Fruit fly (Drosophila melanogaster) whole organism, adult: ENCODE measurements around the gene sov.

ENCODE experiments used
- CG11617 ChIP-seq: fragments of 200-800 bp; sonication (Bioruptor generic); optimal IDR thresholded peaks from 2 replicates; lab custom pipeline; 2017; ENCODE audit warnings: mild to moderate bottlenecking, missing biosample characterization, missing genetic modification reagents, missing genetic modification characterization
- CG12768 ChIP-seq: fragments of 200-800 bp; sonication (Bioruptor generic); optimal IDR thresholded peaks from 2 replicates; lab custom pipeline; 2017; ENCODE audit warnings: missing biosample characterization, missing genetic modification characterization, mild to moderate bottlenecking, moderate library complexity, missing genetic modification reagents
- CG14711 ChIP-seq: fragments of 200-800 bp; sonication (Bioruptor generic); optimal IDR thresholded peaks from 2 replicates; lab custom pipeline; 2018; ENCODE audit warnings: missing biosample characterization, mild to moderate bottlenecking, missing genetic modification characterization, moderate library complexity
- CG1620 ChIP-seq: fragments of 200-800 bp; sonication (Bioruptor generic); optimal IDR thresholded peaks from 2 replicates; lab custom pipeline; 2016; ENCODE audit warnings: missing biosample characterization, missing genetic modification characterization
- CG33017 ChIP-seq: fragments of 200-800 bp; sonication (Bioruptor generic); optimal IDR thresholded peaks from 2 replicates; lab custom pipeline; 2018; ENCODE audit warnings: missing biosample characterization, mild to moderate bottlenecking, missing genetic modification characterization, moderate library complexity
- CG5204 ChIP-seq: fragments of 200-800 bp; sonication (Bioruptor generic); optimal IDR thresholded peaks from 2 replicates; lab custom pipeline; 2016; ENCODE audit warnings: missing biosample characterization, missing genetic modification characterization
- CG7045 ChIP-seq: fragments of 200-800 bp; sonication (Bioruptor generic); optimal IDR thresholded peaks from 2 replicates; lab custom pipeline; 2017; ENCODE audit warnings: missing biosample characterization, mild to moderate bottlenecking, missing genetic modification characterization
- CG7101 ChIP-seq: fragments of 200-800 bp; sonication (Bioruptor generic); optimal IDR thresholded peaks from 2 replicates; lab custom pipeline; 2018; ENCODE audit warnings: missing biosample characterization, mild to moderate bottlenecking, missing genetic modification characterization, moderate library complexity
- Clk ChIP-seq: fragments of 200-800 bp; sonication (Bioruptor generic); optimal IDR thresholded peaks from 2 replicates; lab custom pipeline; 2017; ENCODE audit warnings: missing biosample characterization, missing genetic modification characterization
- Crg-1 ChIP-seq: fragments of 200-800 bp; sonication (Bioruptor generic); optimal IDR thresholded peaks from 2 replicates; lab custom pipeline; 2016; ENCODE audit warnings: missing biosample characterization, missing genetic modification characterization
- Hr96 ChIP-seq: fragments of 200-800 bp; sonication (Bioruptor generic); optimal IDR thresholded peaks from 2 replicates; lab custom pipeline; 2016; ENCODE audit warnings: missing biosample characterization, missing genetic modification characterization
- Mnt ChIP-seq: fragments of 200-800 bp; sonication (Bioruptor generic); optimal IDR thresholded peaks from 2 replicates; lab custom pipeline; 2016; ENCODE audit warnings: missing biosample characterization, mild to moderate bottlenecking, missing genetic modification characterization
- bab1 ChIP-seq: fragments of 200-800 bp; sonication (Bioruptor generic); optimal IDR thresholded peaks from 3 replicates; lab custom pipeline; 2019; ENCODE audit warnings: missing biosample characterization, mild to moderate bottlenecking, missing genetic modification characterization, moderate library complexity
- cic ChIP-seq: fragments of 200-800 bp; sonication (Bioruptor generic); optimal IDR thresholded peaks from 2 replicates; lab custom pipeline; 2017; ENCODE audit warnings: missing biosample characterization, mild to moderate bottlenecking, missing genetic modification characterization, moderate library complexity
- cnc ChIP-seq, 2 experiments: fragments of >200 bp; optimal IDR thresholded peaks; 2 replicates each; lab custom pipeline; 2017
- kay ChIP-seq: fragments of 200-800 bp; sonication (Bioruptor generic); peaks from one replicate; lab custom pipeline; 2016; ENCODE audit warnings: missing biosample characterization, missing genetic modification characterization, borderline replicate concordance
- ovo ChIP-seq: fragments of 200-800 bp; sonication (Bioruptor generic); optimal IDR thresholded peaks from 2 replicates; lab custom pipeline; 2016; ENCODE audit warnings: missing biosample characterization, missing genetic modification characterization
- pad ChIP-seq: fragments of 200-800 bp; sonication (Bioruptor generic); optimal IDR thresholded peaks from 3 replicates; lab custom pipeline; 2017; ENCODE audit warnings: missing biosample characterization, missing genetic modification characterization, mild to moderate bottlenecking, moderate library complexity, missing genetic modification reagents
- tj ChIP-seq: fragments of 200-800 bp; sonication (Bioruptor generic); optimal IDR thresholded peaks from 3 replicates; lab custom pipeline; 2017; ENCODE audit warnings: missing biosample characterization, mild to moderate bottlenecking, missing genetic modification characterization, moderate library complexity
- toe ChIP-seq: fragments of 200-800 bp; sonication (Bioruptor generic); optimal IDR thresholded peaks from 2 replicates; lab custom pipeline; 2016; ENCODE audit warnings: missing biosample characterization, missing genetic modification characterization

sov gene

DNA sequence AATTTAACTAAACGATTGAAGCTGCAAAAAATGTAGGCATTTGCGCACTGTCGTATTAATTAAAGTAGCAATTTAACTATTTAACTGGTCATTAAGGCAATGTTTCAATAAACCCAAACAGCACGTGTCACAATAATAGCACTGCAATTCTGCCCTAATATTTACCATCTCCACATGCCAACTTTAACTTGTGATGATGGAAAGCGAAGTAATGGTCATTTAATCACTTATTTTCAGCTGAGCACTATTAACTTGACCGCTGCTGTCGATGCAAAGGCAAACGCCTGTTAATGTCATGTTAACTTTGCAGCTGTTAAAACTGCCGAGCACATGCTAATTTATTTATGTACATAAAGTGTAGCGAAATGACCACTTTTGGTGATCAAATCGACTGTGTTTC, 38.1 kb downstream of the sov start:
- TF ChIP-seq CG14711, result peak; percentile 68
- peak; percentile 68 for TF ChIP-seq CG33017
- peak; percentile 50 for TF ChIP-seq CG7045
- peak; percentile 71 for TF ChIP-seq CG7101
- peak; percentile 68 for TF ChIP-seq bab1
- no peak for TF ChIP-seq CG1620
- TF ChIP-seq Clk (GFP tag; lab: Kevin White, UChicago), result no peak

DNA sequence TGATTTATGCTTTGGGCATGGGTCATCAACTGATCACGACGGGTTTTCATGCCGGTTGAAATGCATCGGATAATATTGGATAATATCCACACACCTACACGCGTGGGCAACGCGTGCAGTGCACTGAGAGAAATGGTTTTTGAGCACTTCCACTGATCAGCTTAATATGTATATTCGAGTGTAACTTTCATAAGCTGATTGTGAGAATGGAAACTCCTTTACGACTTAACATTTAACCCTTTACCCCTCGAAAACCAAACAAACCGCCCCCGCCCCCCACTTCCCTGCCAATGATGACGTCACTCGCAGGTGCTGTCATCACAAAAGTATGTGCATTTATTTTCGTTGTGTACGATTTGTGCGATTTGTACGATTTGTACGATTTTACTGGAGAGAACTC, 38.7 kb downstream of the sov start:
- TF ChIP-seq ovo (GFP tag; lab: Kevin White, UChicago) (no peak), CG33017 (no peak), CG5204 (GFP tag; lab: Kevin White, UChicago) (no peak), Crg-1 (GFP tag; lab: Kevin White, UChicago) (no peak)

DNA sequence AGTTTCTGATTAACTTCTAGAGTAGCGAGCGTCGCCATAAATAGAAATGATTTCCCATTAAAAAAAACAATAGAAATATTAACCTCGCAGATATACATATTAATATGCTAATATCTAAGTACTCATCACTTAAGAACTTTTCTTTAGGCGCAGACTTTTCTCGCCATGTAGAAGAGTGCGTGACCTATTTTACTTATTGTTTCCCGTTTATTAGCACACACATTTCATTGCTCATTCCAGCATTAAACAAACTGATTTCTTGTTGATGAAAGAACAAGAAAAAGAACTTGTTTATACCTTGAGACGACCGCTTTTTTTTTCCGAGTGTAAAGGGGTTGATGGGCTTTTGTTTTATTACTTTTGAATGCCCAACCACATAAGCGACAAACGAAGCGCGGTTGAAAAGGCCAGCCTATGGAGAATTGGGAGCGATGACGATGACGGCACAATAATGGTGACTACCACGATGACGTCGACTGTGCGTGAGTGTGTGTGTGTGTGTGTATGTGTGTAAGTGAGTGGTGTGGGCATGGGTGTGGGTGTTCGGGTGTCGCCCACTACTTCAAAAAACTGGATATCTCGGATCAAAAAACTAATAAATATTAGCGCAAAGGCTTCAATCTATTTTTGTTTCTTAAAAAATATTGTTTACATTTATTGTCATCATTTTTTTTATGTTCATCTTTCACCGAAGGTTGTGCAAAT, 40.0 kb downstream of the sov start:
- TF ChIP-seq Clk (GFP tag; lab: Kevin White, UChicago) (no peak), bab1 (peak; percentile 12)

DNA sequence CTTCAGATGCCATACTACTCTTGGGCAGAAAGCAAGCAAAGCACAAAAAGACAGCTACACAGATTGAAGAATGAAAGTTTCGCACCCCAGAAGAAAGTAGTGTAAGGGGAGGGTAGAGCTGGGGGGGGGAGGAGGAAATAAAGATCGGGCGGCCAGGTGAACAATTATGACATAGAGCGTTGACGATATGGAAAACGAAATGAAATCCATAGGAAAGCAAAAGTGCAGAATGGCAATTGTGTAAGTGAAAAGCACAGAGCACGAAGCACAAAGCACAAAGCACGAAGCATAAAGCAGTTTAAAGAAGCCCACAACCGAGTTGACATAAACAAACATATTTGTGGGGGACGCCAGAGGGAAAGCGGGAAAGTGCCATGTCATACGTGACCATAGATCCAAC, 40.9 kb downstream of the sov start:
- TF ChIP-seq pad (GFP tag; lab: Kevin White, UChicago) (no peak), ovo (GFP tag; lab: Kevin White, UChicago) (no peak), Mnt (no peak), CG14711 (no peak), toe (GFP tag; lab: Kevin White, UChicago) (no peak), CG7045 (no peak), CG5204 (GFP tag; lab: Kevin White, UChicago) (no peak), Clk (GFP tag; lab: Kevin White, UChicago) (no peak), Crg-1 (GFP tag; lab: Kevin White, UChicago) (no peak), kay (GFP tag; lab: Kevin White, UChicago) (no peak), CG33017 (no peak), cnc (optimal IDR thresholded peaks at IDR 0.05; lab: Kevin White, UChicago) (no peak), CG12768 (no peak), CG7101 (no peak), tj (no peak), bab1 (no peak)

DNA sequence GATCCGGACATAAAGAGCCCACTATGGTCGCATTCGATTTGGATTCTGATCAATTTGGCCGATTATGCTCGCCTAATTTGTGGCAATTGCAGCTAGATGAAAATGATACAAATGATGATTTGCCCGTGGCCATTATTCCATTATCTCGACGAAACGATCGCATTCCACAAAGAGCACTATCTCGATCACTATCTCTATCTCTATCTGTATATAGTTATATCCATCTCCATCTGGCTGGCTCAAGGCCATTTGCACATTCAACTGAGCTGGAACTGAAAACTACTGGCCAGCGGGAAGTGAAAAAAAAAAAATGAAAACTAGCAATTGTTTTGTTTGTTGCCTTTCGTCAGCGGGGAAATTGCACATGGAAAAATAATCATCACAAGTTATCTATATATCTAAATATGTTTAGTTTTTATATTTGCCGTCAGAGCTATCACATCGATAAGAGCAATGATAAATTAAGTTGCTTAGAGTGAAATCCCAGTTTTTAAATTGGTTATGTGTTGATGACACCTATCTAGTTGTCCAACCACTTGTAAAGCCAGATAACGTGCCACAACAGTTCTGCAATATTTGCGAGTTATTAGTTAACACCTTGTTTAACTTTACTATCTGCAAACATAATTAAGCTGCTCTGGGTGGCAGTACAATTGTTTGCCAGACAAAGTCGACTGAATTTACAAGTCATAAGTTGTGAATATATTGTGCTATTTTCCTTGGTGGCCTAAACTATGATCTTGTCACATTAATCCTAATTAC, 43.3 kb downstream of the sov start:
- TF ChIP-seq Crg-1 (GFP tag; lab: Kevin White, UChicago) (no peak), cic (GFP tag; lab: Kevin White, UChicago) (peak; percentile 32), CG7101 (peak; percentile 53), toe (GFP tag; lab: Kevin White, UChicago) (no peak), Mnt (no peak), cnc (optimal IDR thresholded peaks at IDR 0.05; lab: Kevin White, UChicago) (no peak), CG1620 (no peak), tj (no peak), Clk (GFP tag; lab: Kevin White, UChicago) (no peak), CG7045 (peak; percentile 8), pad (GFP tag; lab: Kevin White, UChicago) (peak; percentile 1), CG11617 (GFP tag; lab: Kevin White, UChicago) (peak; percentile 12), kay (GFP tag; lab: Kevin White, UChicago) (peak; percentile 51), bab1 (no peak), CG33017 (peak; percentile 30), Hr96 (GFP tag; lab: Kevin White, UChicago) (no peak), ovo (GFP tag; lab: Kevin White, UChicago) (no peak), CG12768 (no peak), CG14711 (peak; percentile 38), CG5204 (GFP tag; lab: Kevin White, UChicago) (no peak)

DNA sequence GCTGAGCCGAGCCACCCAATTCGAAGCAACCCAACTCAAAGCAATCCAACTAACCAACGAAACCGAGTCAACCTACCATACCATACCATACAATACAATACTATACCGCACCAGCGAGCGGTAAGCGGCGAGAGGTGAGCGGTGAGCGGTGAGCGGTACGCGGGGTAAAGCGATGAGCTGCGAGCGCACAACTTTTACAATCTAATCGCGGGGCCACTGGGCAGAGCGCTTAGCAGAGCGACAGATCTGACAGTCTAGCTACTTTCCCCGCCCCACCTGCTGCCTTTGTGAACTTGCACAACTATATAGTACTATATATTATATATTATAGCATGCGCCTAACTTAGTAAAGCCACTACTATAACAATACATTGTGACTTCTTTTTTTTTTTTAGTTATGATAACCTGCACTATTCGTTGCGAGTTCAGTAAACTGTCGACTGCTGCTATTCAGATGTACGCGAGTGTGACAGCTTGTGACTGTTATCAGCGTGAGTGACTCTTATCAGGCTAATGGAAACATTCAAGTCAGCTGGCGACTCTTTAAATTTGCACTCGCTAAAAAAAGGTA, 44.7 kb downstream of the sov start:
- TF ChIP-seq ovo (GFP tag; lab: Kevin White, UChicago) (no peak), cic (GFP tag; lab: Kevin White, UChicago) (peak; percentile 93), Mnt (peak; percentile 59), CG7045 (no peak), CG12768 (peak; percentile 79), kay (GFP tag; lab: Kevin White, UChicago) (peak; percentile 65), CG7101 (peak; percentile 45), CG14711 (peak; percentile 50), CG33017 (peak; percentile 28), cnc (optimal IDR thresholded peaks at IDR 0.05; lab: Kevin White, UChicago) (no peak), Crg-1 (GFP tag; lab: Kevin White, UChicago) (peak; percentile 10), Clk (GFP tag; lab: Kevin White, UChicago) (no peak), bab1 (peak; percentile 47), CG5204 (GFP tag; lab: Kevin White, UChicago) (no peak), toe (GFP tag; lab: Kevin White, UChicago) (peak; percentile 11), CG1620 (no peak), CG11617 (GFP tag; lab: Kevin White, UChicago) (peak; percentile 66), pad (GFP tag; lab: Kevin White, UChicago) (peak; percentile 69), Hr96 (GFP tag; lab: Kevin White, UChicago) (peak; percentile 62), tj (peak; percentile 37)
